Worm (Caenorhabditis elegans): Measurements from ENCODE around the gene M6.11.

M6.11 gene

ce11 chrX:671807-672206 lies 30.5 kb upstream of the M6.11 start, which contains the start of gene lgc-32:
lgc-32 (plus strand) TSS chrX:672107.
- TF ChIP-seq mdl-1 (tag; optimal IDR thresholded peaks at IDR 0.05) (no peak), unc-62 (GFP tag; optimal IDR thresholded peaks at IDR 0.05) (no peak), aly-2 (tag; optimal IDR thresholded peaks at IDR 0.05) (no peak), aha-1 (tag; optimal IDR thresholded peaks at IDR 0.05) (no peak), nhr-90 (tag; optimal IDR thresholded peaks at IDR 0.05; ENCODE audit: poor library complexity) (no peak), nhr-85 (tag) (peak; percentile 15), grh-1 (GFP tag; IDR thresholded peaks at IDR 0.05) (no peak), ceh-90 (tag; optimal IDR thresholded peaks at IDR 0.05) (no peak), egl-27 (tag; optimal IDR thresholded peaks at IDR 0.05) (no peak)

DNA sequence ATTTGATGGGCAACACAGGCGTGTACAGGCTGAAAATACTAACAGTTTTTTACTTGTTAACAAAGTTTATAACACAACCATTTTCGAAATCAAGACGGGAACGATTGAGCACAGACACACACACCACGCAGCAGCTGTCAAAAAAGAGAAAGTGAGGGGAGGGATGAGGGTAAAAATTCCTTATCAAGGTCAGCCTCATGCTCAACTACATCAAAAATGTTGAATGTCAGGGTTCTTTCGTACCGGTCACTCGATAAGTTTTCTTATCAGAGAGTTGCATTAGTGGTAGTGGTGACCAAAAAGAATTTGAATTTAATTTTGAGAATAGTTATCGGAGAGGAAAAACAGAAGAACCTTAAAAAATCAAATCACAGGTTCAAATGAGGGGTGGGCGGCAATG lies 29.3 kb upstream of the M6.11 start, which contains the start of gene T19D7.6:
T19D7.6 (minus strand) TSS at position 198 of the 400 bp plus-strand sequence.
- TF ChIP-seq lin-35 (GFP tag; optimal IDR thresholded peaks at IDR 0.05) (peak in 1 of 2 experiments; percentile 20), nhr-84 (tag; optimal IDR thresholded peaks at IDR 0.05) (no peak), nhr-12 (tag; optimal IDR thresholded peaks at IDR 0.05) (no peak), lin-39 (tag; optimal IDR thresholded peaks at IDR 0.05) (no peak), snu-23 (GFP tag; optimal IDR thresholded peaks at IDR 0.05) (no peak), ces-1 (GFP tag; optimal IDR thresholded peaks at IDR 0.05) (no peak), efl-1 (optimal IDR thresholded peaks at IDR 0.05) (no peak), efl-1 (GFP tag; optimal IDR thresholded peaks at IDR 0.05 in 1 of 2) (peak in 1 of 2 experiments; percentile 2), elt-2 (tag; optimal IDR thresholded peaks at IDR 0.05) (peak; percentile 43), hlh-17 (GFP tag; optimal IDR thresholded peaks at IDR 0.05; ENCODE audit: borderline replicate concordance) (no peak), isw-1 (GFP tag; IDR thresholded peaks at IDR 0.05) (no peak)

- TF ChIP-seq lin-14 (GFP tag; optimal IDR thresholded peaks at IDR 0.05) (peak; percentile 9), sptf-1 (tag; optimal IDR thresholded peaks at IDR 0.05) (no peak), aly-2 (tag; optimal IDR thresholded peaks at IDR 0.05) (no peak), hlh-4 (tag; optimal IDR thresholded peaks at IDR 0.05) (no peak), sox-4 (tag; optimal IDR thresholded peaks at IDR 0.05) (no peak), C16A3.4 (tag; optimal IDR thresholded peaks at IDR 0.05) (no peak)
Observed at ce11 chrX:666125-666524, 24.8 kb upstream of the M6.11 start, which contains the start of gene T19D7.5. T19D7.5 (minus strand) TSS chrX:666225.

DNA sequence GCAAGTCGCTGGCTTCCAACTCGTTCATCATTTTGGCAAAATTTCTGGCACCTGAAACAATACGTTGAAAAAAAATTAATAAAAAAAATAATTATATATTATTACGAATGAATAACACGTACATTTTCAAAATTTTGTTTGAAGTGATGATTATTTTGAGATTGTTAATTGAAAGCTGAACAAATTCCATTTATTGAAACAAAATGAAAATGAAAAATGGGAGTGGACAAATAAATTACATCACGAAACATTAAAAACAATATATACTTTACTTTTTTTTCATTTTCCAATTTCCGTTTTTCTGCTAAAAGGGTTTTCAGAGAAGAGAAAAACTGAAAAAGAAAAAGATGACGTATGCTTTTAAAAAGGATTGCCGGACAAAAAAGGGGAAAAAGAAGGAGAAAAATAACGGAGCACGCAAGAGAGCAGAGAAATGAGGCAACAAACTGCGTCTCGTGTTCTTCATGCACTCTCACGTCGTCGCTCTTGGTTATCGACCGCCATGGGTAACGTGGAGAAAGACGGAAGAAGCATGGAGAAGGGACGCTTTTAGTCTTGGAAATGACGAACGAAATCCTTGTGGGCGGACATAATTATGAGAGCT lies 20.5 kb upstream of the M6.11 start, which contains the start of gene rund-1:
rund-1 (minus strand) TSS at position 51 of the 604 bp plus-strand sequence.
- TF ChIP-seq C16A3.4 (tag; optimal IDR thresholded peaks at IDR 0.05) (no peak), lin-39 (tag; optimal IDR thresholded peaks at IDR 0.05) (no peak), lsy-2 (tag; optimal IDR thresholded peaks at IDR 0.05) (peak; percentile 50 to 51), mdl-1 (tag; optimal IDR thresholded peaks at IDR 0.05) (no peak), snpc-4 (tag; optimal IDR thresholded peaks at IDR 0.05) (no peak), nhr-11 (tag; optimal IDR thresholded peaks at IDR 0.05) (no peak), zip-4 (GFP tag; optimal IDR thresholded peaks at IDR 0.05) (no peak), ceh-82 (tag; optimal IDR thresholded peaks at IDR 0.05) (peak in 1 of 3 experiments; percentile 62), nhr-90 (tag; optimal IDR thresholded peaks at IDR 0.05; ENCODE audit: poor library complexity) (no peak), alr-1 (tag; optimal IDR thresholded peaks at IDR 0.05; ENCODE audit: borderline replicate concordance) (no peak), nhr-12 (tag; optimal IDR thresholded peaks at IDR 0.05) (no peak), efl-3 (GFP tag; optimal IDR thresholded peaks at IDR 0.05) (no peak), unc-86 (tag; optimal IDR thresholded peaks at IDR 0.05) (peak; percentile 71), pax-3 (tag; optimal IDR thresholded peaks at IDR 0.05) (peak; percentile 46), C04F5.9 (tag; optimal IDR thresholded peaks at IDR 0.05) (no peak), Y116A8C.19 (tag; optimal IDR thresholded peaks at IDR 0.05; ENCODE audit: borderline replicate concordance) (no peak), unc-98 (GFP tag; IDR thresholded peaks at IDR 0.05) (no peak), irx-1 (tag; optimal IDR thresholded peaks at IDR 0.05) (peak; percentile 0), ztf-11 (tag; optimal IDR thresholded peaks at IDR 0.05) (no peak), swsn-7 (tag; optimal IDR thresholded peaks at IDR 0.05) (peak; percentile 66), ets-5 (GFP tag; IDR thresholded peaks at IDR 0.05) (no peak), hlh-4 (tag; optimal IDR thresholded peaks at IDR 0.05) (no peak), nhr-71 (tag; optimal IDR thresholded peaks at IDR 0.05) (peak; percentile 87), pag-3 (tag; optimal IDR thresholded peaks at IDR 0.05; ENCODE audit: borderline replicate concordance, insufficient read depth) (no peak), snu-23 (GFP tag; optimal IDR thresholded peaks at IDR 0.05) (peak; percentile 56), nhr-28 (tag; optimal IDR thresholded peaks at IDR 0.05) (no peak), nhr-19 (GFP tag; conservative IDR thresholded peaks at IDR 0.05) (no peak), zag-1 (tag; optimal IDR thresholded peaks at IDR 0.05) (peak; percentile 36), sox-4 (tag; optimal IDR thresholded peaks at IDR 0.05) (peak; percentile 71)

All from whole organism, L1 larva.